Worm (Caenorhabditis elegans) whole organism, L3 larva: ENCODE data around the gene F44A6.5.

Experiments
- ZK546.5 ChIP-seq: sonication (generic microtip); optimal IDR thresholded peaks from 2 replicates; lab custom pipeline; 2017; ENCODE audit warnings: missing biosample characterization, missing genetic modification characterization
- aly-2 ChIP-seq: fragments of 150-350 bp; optimal IDR thresholded peaks from 2 replicates; lab custom pipeline; 2014; ENCODE audit warnings: missing biosample characterization, missing genetic modification characterization
- ama-1 ChIP-seq: fragments of 150-350 bp; optimal IDR thresholded peaks from 2 replicates; lab custom pipeline; 2018
- ceh-28 ChIP-seq: fragments of 150-350 bp; optimal IDR thresholded peaks from 2 replicates; lab custom pipeline; 2014; ENCODE audit warnings: missing biosample characterization, missing genetic modification reagents, missing genetic modification characterization
- ceh-9 ChIP-seq: sonication (generic microtip); optimal IDR thresholded peaks from 2 replicates; lab custom pipeline; 2018; ENCODE audit warnings: missing biosample characterization, missing genetic modification characterization
- daf-12 ChIP-seq: fragments of 150-350 bp; optimal IDR thresholded peaks from 2 replicates; lab custom pipeline; 2014; ENCODE audit warnings: missing biosample characterization, missing genetic modification reagents, missing genetic modification characterization
- egl-27 ChIP-seq: sonication (generic microtip); optimal IDR thresholded peaks from 4 replicates; lab custom pipeline; 2017; ENCODE audit warnings: missing biosample characterization, missing genetic modification reagents, missing genetic modification characterization
- egl-5 ChIP-seq: fragments of 150-350 bp; optimal IDR thresholded peaks from 2 replicates; lab custom pipeline; 2017; ENCODE audit warnings: missing biosample characterization, missing genetic modification reagents, missing genetic modification characterization, inconsistent platforms
- elt-1 ChIP-seq: fragments of 150-350 bp; optimal IDR thresholded peaks from 2 replicates; lab custom pipeline; 2014; ENCODE audit warnings: missing biosample characterization, missing genetic modification characterization
- elt-2 ChIP-seq: sonication (generic microtip); optimal IDR thresholded peaks from 2 replicates; lab custom pipeline; 2016; ENCODE audit warnings: missing genetic modification reagents, mild to moderate bottlenecking, missing genetic modification characterization, missing compliant biosample characterization
- elt-3 ChIP-seq, 3 experiments: fragments of 150-350 bp in 1 of 3; sonication (generic microtip) in 2 of 3; optimal IDR thresholded peaks; 2 replicates in 2 of 3; 4 replicates in 1 of 3; lab custom pipeline; 2014 to 2017; ENCODE audit warnings: missing biosample characterization in 3 of 3, missing genetic modification characterization in 3 of 3
- fkh-2 ChIP-seq: fragments of 150-350 bp; optimal IDR thresholded peaks from 2 replicates; lab custom pipeline; 2014; ENCODE audit warnings: missing biosample characterization, missing genetic modification reagents, missing genetic modification characterization
- fos-1 ChIP-seq: fragments of 150-350 bp; optimal IDR thresholded peaks from 2 replicates; lab custom pipeline; 2014; ENCODE audit warnings: missing biosample characterization, missing genetic modification characterization
- hmg-11 ChIP-seq: sonication (generic microtip); optimal IDR thresholded peaks from 2 replicates; lab custom pipeline; 2016; ENCODE audit warnings: missing genetic modification characterization, missing compliant biosample characterization
- jun-1 ChIP-seq: fragments of 150-350 bp; optimal IDR thresholded peaks from 2 replicates; lab custom pipeline; 2014; ENCODE audit warnings: missing biosample characterization, missing genetic modification reagents, missing genetic modification characterization
- lin-15B ChIP-seq: fragments of 150-350 bp; optimal IDR thresholded peaks from 2 replicates; lab custom pipeline; 2014; ENCODE audit warnings: missing biosample characterization, missing genetic modification characterization
- lin-39 ChIP-seq: fragments of 150-350 bp; optimal IDR thresholded peaks from 2 replicates; lab custom pipeline; 2018; ENCODE audit warnings: missing biosample characterization, missing genetic modification reagents, missing genetic modification characterization
- lsy-12 ChIP-seq: sonication (generic microtip); optimal IDR thresholded peaks from 2 replicates; lab custom pipeline; 2016; ENCODE audit warnings: mild to moderate bottlenecking, missing genetic modification characterization, missing compliant biosample characterization
- mdl-1 ChIP-seq: fragments of 150-350 bp; optimal IDR thresholded peaks from 2 replicates; lab custom pipeline; 2014; ENCODE audit warnings: missing biosample characterization, missing genetic modification characterization
- mml-1 ChIP-seq: fragments of 150-350 bp; sonication (generic microtip); optimal IDR thresholded peaks from 3 replicates; lab custom pipeline; 2014; ENCODE audit warnings: missing biosample characterization, missing genetic modification characterization
- nfya-1 ChIP-seq: sonication (generic microtip); optimal IDR thresholded peaks from 2 replicates; lab custom pipeline; 2017; ENCODE audit warnings: missing genetic modification characterization, mild to moderate bottlenecking, missing compliant biosample characterization, antibody characterized with exemption, moderate library complexity; ENCODE audit not compliant: insufficient read depth
- nhr-11 ChIP-seq: fragments of 150-350 bp; optimal IDR thresholded peaks from 2 replicates; lab custom pipeline; 2014; ENCODE audit warnings: missing biosample characterization, missing genetic modification characterization
- nhr-12 ChIP-seq: fragments of 150-350 bp; optimal IDR thresholded peaks from 2 replicates; lab custom pipeline; 2014; ENCODE audit warnings: missing biosample characterization, missing genetic modification characterization
- nhr-23 ChIP-seq: fragments of 150-350 bp; optimal IDR thresholded peaks from 2 replicates; lab custom pipeline; 2014; ENCODE audit warnings: missing biosample characterization, missing genetic modification reagents, missing genetic modification characterization
- nhr-237 ChIP-seq: fragments of 150-350 bp; optimal IDR thresholded peaks from 2 replicates; lab custom pipeline; 2014; ENCODE audit warnings: missing biosample characterization, missing genetic modification characterization
- nhr-25 ChIP-seq: sonication (generic microtip); optimal IDR thresholded peaks from 2 replicates; lab custom pipeline; 2017; ENCODE audit warnings: missing biosample characterization, missing genetic modification characterization
- nhr-43 ChIP-seq: sonication (generic microtip); optimal IDR thresholded peaks from 2 replicates; lab custom pipeline; 2016; ENCODE audit warnings: mild to moderate bottlenecking, missing genetic modification characterization, missing compliant biosample characterization; ENCODE audit not compliant: poor library complexity, severe bottlenecking
- nhr-67 ChIP-seq: fragments of 150-350 bp; optimal IDR thresholded peaks from 2 replicates; lab custom pipeline; 2014; ENCODE audit warnings: missing biosample characterization, missing genetic modification characterization
- nhr-76 ChIP-seq: fragments of 150-350 bp; sonication (generic microtip); optimal IDR thresholded peaks from 5 replicates; lab custom pipeline; 2014; ENCODE audit warnings: missing biosample characterization, missing genetic modification characterization
- pha-4 ChIP-seq: fragments of 150-350 bp; optimal IDR thresholded peaks from 2 replicates; lab custom pipeline; 2014; ENCODE audit warnings: missing biosample characterization, missing genetic modification reagents, missing genetic modification characterization
- pqm-1 ChIP-seq: fragments of 150-350 bp; optimal IDR thresholded peaks from 2 replicates; lab custom pipeline; 2017; ENCODE audit warnings: missing biosample characterization, missing genetic modification characterization, inconsistent platforms
- skn-1 ChIP-seq: fragments of 150-350 bp; optimal IDR thresholded peaks from 2 replicates; lab custom pipeline; 2014; ENCODE audit warnings: missing biosample characterization, missing genetic modification characterization
- snpc-4 ChIP-seq: fragments of 150-350 bp; optimal IDR thresholded peaks from 2 replicates; lab custom pipeline; 2014; ENCODE audit warnings: missing biosample characterization, missing genetic modification characterization
- tbx-2 ChIP-seq: sonication (generic microtip); optimal IDR thresholded peaks from 2 replicates; lab custom pipeline; 2016; ENCODE audit warnings: mild to moderate bottlenecking, missing genetic modification characterization, missing compliant biosample characterization
- unc-39 ChIP-seq: sonication (generic microtip); optimal IDR thresholded peaks from 4 replicates; lab custom pipeline; 2017; ENCODE audit warnings: missing biosample characterization, missing genetic modification characterization
- unc-62 ChIP-seq: fragments of 150-350 bp; sonication (generic microtip); optimal IDR thresholded peaks from 4 replicates; lab custom pipeline; 2014; ENCODE audit warnings: missing biosample characterization, missing genetic modification reagents, missing genetic modification characterization
- ztf-4 ChIP-seq: fragments of 150-350 bp; optimal IDR thresholded peaks from 2 replicates; lab custom pipeline; 2014; ENCODE audit warnings: missing biosample characterization, missing genetic modification characterization

The F44A6.5 gene

DNA sequence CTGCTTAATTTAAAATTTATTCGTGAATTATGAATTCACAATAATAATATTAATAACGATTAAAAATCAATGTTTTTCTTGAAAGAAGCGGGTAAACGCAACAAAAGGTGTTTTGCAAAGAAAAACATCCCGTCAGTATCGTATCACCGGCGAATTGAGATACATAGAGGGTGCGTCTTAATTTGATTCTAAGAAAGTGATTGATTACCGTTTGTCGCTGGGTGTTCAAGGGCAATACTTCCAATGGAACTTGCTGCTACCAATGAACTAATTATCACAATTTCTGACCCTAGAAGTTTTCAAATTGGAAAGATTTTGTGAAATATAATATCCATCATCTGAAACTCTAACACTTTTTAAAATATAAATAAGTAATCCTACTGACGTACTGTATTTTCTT lies 26.9 kb upstream of the F44A6.5 start:
- TF ChIP-seq nhr-25 = peak; percentile 61
- peak in 1 of 3 experiments; percentile 43 for TF ChIP-seq elt-3 (tag; optimal IDR thresholded peaks at IDR 0.05; lab: Kevin White, UChicago)
- TF ChIP-seq nhr-23 (tag; lab: Kevin White, UChicago) = peak; percentile 32
- TF ChIP-seq mdl-1 (tag; lab: Kevin White, UChicago) = no peak
- TF ChIP-seq lin-39 (tag; lab: Kevin White, UChicago) = peak; percentile 45

DNA sequence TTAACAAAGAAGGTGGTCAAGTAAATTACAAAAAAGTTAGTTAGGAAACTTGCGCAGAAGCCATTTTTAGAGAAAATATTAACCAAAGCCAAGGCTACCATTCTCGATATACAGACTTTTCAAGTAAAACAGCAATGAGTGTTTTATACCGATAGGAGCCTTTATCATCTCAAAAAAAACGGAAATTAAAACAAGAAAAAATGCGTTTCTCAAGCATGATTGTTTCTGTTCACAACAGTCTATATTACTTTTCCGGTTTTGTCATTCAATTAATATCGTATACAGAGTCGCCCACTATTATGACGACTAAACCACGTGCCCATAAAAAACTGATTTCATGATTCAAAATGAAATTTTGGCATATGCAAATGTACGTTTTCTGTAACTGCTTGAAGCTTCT lies 22.2 kb upstream of the F44A6.5 start, which contains the start of gene str-74:
Gene str-74, minus strand, starts transcription at position 101 of the 400 bp plus-strand sequence.
- TF ChIP-seq elt-1 (tag; lab: Kevin White, UChicago) (no peak), aly-2 (no peak), fos-1 (tag; lab: Kevin White, UChicago) (no peak), egl-27 (tag; lab: Kevin White, UChicago) (no peak), nhr-12 (tag; lab: Kevin White, UChicago) (no peak), nhr-11 (tag; lab: Kevin White, UChicago) (no peak), pqm-1 (no peak), jun-1 (no peak), ZK546.5 (no peak), lin-15B (tag; lab: Kevin White, UChicago) (no peak), skn-1 (tag; lab: Kevin White, UChicago) (no peak), hmg-11 (tag; lab: Kevin White, UChicago) (no peak), ceh-9 (no peak)

DNA sequence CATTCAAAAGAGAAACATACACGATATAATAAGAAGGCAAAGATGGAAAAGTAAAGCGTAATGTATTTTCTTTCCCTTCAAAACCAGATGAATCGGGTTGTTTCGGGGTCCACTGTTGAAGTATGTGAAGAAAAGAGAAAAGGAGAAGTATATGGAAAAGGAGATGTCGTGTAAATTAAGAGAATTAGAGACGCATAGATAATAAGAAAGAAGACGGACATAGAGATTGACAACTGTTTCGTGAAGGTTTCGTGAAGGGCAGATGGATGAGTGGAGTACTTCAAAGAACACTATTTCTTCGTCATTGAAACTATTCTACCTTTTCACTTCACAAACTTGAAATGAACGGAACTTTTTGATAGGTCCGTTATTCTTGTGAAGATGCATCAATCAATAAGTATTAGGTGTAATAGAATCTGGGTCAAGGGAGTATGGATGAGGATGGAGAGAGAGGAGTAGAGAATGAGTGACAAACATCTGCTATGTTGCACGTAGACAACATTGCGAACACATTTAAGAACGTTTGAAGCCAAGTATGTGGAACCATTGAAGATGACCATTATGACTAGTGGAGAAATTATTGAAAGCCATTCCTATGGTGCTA lies 19.5 kb upstream of the F44A6.5 start:
- TF ChIP-seq ztf-4 (tag; lab: Kevin White, UChicago) (no peak), unc-62 (GFP tag; lab: Kevin White, UChicago) (peak; percentile 62), tbx-2 (tag; lab: Kevin White, UChicago) (no peak), elt-2 (no peak), nhr-25 (peak; percentile 85), mml-1 (tag; lab: Kevin White, UChicago) (no peak), nhr-76 (no peak), aly-2 (no peak), ama-1 (lab: Kevin White, UChicago) (no peak), ceh-28 (tag; lab: Kevin White, UChicago) (peak; percentile 39), nhr-67 (tag; lab: Kevin White, UChicago) (no peak), lsy-12 (no peak), egl-5 (no peak), elt-1 (tag; lab: Kevin White, UChicago) (no peak), skn-1 (tag; lab: Kevin White, UChicago) (no peak), nhr-23 (tag; lab: Kevin White, UChicago) (peak; percentile 73), fos-1 (tag; lab: Kevin White, UChicago) (no peak), lin-15B (tag; lab: Kevin White, UChicago) (no peak), pha-4 (tag; lab: Kevin White, UChicago) (no peak), nfya-1 (peak; percentile 36)

DNA sequence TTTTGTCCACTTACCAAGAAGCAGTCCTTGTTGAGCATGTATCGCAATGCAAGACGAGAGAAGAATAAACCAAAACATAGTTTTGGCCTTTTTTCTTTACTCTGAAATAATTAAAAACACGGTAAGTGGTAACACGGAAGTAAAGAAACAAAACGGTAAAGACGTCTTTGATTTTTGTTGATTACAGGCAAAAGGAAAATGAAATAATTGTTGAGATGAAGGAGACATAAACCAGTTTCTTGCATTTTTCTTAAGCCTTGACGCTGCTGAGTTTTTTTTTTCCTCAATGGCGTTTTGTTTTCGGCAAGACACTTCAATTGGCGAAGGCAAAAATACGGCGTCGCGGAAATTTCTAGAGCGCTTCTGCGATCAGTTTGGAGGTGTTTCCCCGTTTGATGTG lies 18.1 kb upstream of the F44A6.5 start, which contains the start of gene zipt-13:
Gene zipt-13, minus strand, starts transcription at position 101 of the 400 bp plus-strand sequence.
- TF ChIP-seq nfya-1 (peak; percentile 17), nhr-25 (peak; percentile 74), elt-2 (no peak), unc-62 (GFP tag; lab: Kevin White, UChicago) (no peak)

DNA sequence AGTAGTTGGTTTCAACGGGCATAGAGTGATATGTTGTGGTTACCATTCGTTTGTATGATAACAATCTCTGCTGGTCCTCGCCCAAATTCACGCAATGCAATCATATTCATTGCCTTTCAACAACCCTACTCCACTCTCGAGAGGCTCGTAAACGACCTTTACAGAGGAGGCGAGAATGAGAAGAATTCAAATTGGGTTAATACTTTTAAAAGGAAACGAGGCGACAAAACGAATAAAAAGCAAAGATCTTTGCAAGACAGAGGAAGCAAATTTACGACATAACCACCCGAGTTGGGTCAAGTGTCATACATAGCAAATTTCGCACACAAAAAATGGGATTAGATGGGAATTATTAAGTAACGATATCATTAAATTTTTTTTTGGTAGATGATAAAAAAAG lies 13.7 kb upstream of the F44A6.5 start:
- TF ChIP-seq nhr-23 (tag; lab: Kevin White, UChicago) = peak; percentile 2
- TF ChIP-seq elt-1 (tag; lab: Kevin White, UChicago) = no peak

DNA sequence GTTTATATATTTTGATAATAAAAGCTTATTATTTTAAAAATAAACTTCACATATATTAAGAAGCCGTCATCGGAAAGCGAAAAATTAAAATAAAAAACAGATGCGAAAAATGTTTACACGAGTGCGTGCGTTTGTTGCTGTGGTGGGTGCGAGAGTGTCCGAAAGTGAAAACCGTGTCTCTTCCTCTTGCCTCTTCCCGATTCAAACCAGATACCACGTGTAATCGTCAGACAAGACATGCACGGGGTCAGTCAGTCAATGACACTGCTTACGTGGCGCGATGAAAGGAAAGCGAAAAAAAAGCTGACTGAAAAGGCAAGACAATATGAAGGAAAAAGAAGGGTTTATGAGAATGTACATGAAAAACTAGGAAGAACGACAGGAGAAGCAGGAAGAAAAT lies 12.1 kb upstream of the F44A6.5 start:
- no peak for TF ChIP-seq nhr-237
- TF ChIP-seq unc-39 (tag; lab: Kevin White, UChicago) = no peak
- peak; percentile 76 for TF ChIP-seq nhr-23 (tag; lab: Kevin White, UChicago)
- TF ChIP-seq daf-12 (tag; lab: Kevin White, UChicago) = no peak
- no peak for TF ChIP-seq nhr-12 (tag; lab: Kevin White, UChicago)
- no peak for TF ChIP-seq lin-15B (tag; lab: Kevin White, UChicago)
- no peak for TF ChIP-seq tbx-2 (tag; lab: Kevin White, UChicago)
- no peak for TF ChIP-seq nhr-43 (tag; lab: Kevin White, UChicago)
- TF ChIP-seq snpc-4 (tag; lab: Kevin White, UChicago) = no peak
- TF ChIP-seq nhr-25 = peak; percentile 78
- no peak for TF ChIP-seq mml-1 (tag; lab: Kevin White, UChicago)
- no peak for TF ChIP-seq elt-2
- no peak for TF ChIP-seq fkh-2 (tag; lab: Kevin White, UChicago)
- TF ChIP-seq fos-1 (tag; lab: Kevin White, UChicago) = no peak
